Fruit fly (Drosophila melanogaster) whole organism, embryonic: Measurements from ENCODE around the gene Reg-2.

Experiments
- Asciz ChIP-seq: fragments of 200-800 bp; sonication (Bioruptor generic); optimal IDR thresholded peaks from 2 replicates; lab custom pipeline; 2017; ENCODE audit warnings: missing biosample characterization, mild to moderate bottlenecking, missing genetic modification characterization, missing genetic modification reagents
- Bteb2 ChIP-seq: fragments of 200-800 bp; sonication (Bioruptor generic); optimal IDR thresholded peaks from 2 replicates; lab custom pipeline; 2016; ENCODE audit warnings: missing biosample characterization, missing genetic modification characterization
- CG10274 ChIP-seq: fragments of 200-800 bp; sonication (Bioruptor generic); optimal IDR thresholded peaks from 3 replicates; lab custom pipeline; 2017; ENCODE audit warnings: missing biosample characterization, mild to moderate bottlenecking, missing genetic modification characterization
- CG10431 ChIP-seq: fragments of 200-800 bp; sonication (Bioruptor generic); optimal IDR thresholded peaks from 3 replicates; lab custom pipeline; 2018; ENCODE audit warnings: missing biosample characterization, mild to moderate bottlenecking, missing genetic modification characterization
- CG11398 ChIP-seq: fragments of 200-800 bp; sonication (Bioruptor generic); optimal IDR thresholded peaks from 2 replicates; lab custom pipeline; 2016; ENCODE audit warnings: missing biosample characterization, missing genetic modification characterization
- CG12659 ChIP-seq: fragments of 200-800 bp; sonication (Bioruptor generic); optimal IDR thresholded peaks from 3 replicates; lab custom pipeline; 2017; ENCODE audit warnings: mild to moderate bottlenecking, missing biosample characterization, missing genetic modification reagents, missing genetic modification characterization
- CG1603 ChIP-seq: fragments of 200-800 bp; sonication (Bioruptor generic); optimal IDR thresholded peaks from 2 replicates; lab custom pipeline; 2019; ENCODE audit warnings: missing biosample characterization, mild to moderate bottlenecking, missing genetic modification characterization, moderate library complexity
- CG17361 ChIP-seq: fragments of 200-800 bp; sonication (Bioruptor generic); IDR thresholded peaks from 3 replicates; pipeline ENCODE4 v1.3.6; 2022; ENCODE audit warnings: missing biosample characterization, missing genetic modification characterization
- CG18599 ChIP-seq: fragments of 200-800 bp; sonication (Bioruptor generic); optimal IDR thresholded peaks from 3 replicates; lab custom pipeline; 2017; ENCODE audit warnings: missing biosample characterization, missing genetic modification characterization, mild to moderate bottlenecking, moderate library complexity, missing genetic modification reagents
- CG2202 ChIP-seq: fragments of 200-800 bp; sonication (Bioruptor generic); optimal IDR thresholded peaks from 2 replicates; lab custom pipeline; 2018; ENCODE audit warnings: missing biosample characterization, mild to moderate bottlenecking, missing genetic modification characterization
- CG30020 ChIP-seq: fragments of 200-800 bp; optimal IDR thresholded peaks from 2 replicates; lab custom pipeline; 2019; ENCODE audit warnings: missing biosample characterization, mild to moderate bottlenecking, missing genetic modification characterization, moderate library complexity
- CG30403 ChIP-seq: fragments of 200-800 bp; sonication (Bioruptor generic); optimal IDR thresholded peaks from 3 replicates; lab custom pipeline; 2016; ENCODE audit warnings: missing biosample characterization, missing genetic modification characterization
- CG3995 ChIP-seq: fragments of 200-800 bp; sonication (Bioruptor generic); optimal IDR thresholded peaks from 3 replicates; lab custom pipeline; 2016; ENCODE audit warnings: missing biosample characterization, missing genetic modification characterization
- CG4360 ChIP-seq: fragments of 200-800 bp; sonication (Bioruptor generic); IDR thresholded peaks from 2 replicates; pipeline ENCODE4 v1.3.6; 2022; ENCODE audit warnings: missing biosample characterization, missing genetic modification characterization
- CG5180 ChIP-seq: fragments of 200-800 bp; sonication (Bioruptor generic); optimal IDR thresholded peaks from 3 replicates; lab custom pipeline; 2017; ENCODE audit warnings: missing biosample characterization, missing genetic modification characterization, mild to moderate bottlenecking, moderate library complexity, missing genetic modification reagents
- CG6254 ChIP-seq: fragments of 200-800 bp; sonication (Bioruptor generic); optimal IDR thresholded peaks from 3 replicates; lab custom pipeline; 2017; ENCODE audit warnings: mild to moderate bottlenecking, missing biosample characterization, missing genetic modification reagents, missing genetic modification characterization
- CG6791 ChIP-seq: fragments of 200-800 bp; sonication (Bioruptor generic); IDR thresholded peaks from 3 replicates; pipeline ENCODE4 v1.3.6; 2022; ENCODE audit warnings: missing biosample characterization, missing genetic modification characterization; ENCODE audit not compliant: partially characterized antibody
- CG8478 ChIP-seq: fragments of >200 bp; optimal IDR thresholded peaks from 2 replicates; lab custom pipeline; 2018
- CG9727 ChIP-seq: fragments of 200-800 bp; sonication (Bioruptor generic); optimal IDR thresholded peaks from 3 replicates; lab custom pipeline; 2017; ENCODE audit warnings: missing biosample characterization, mild to moderate bottlenecking, missing genetic modification characterization
- D19B ChIP-seq: fragments of 200-800 bp; sonication (Bioruptor generic); optimal IDR thresholded peaks from 2 replicates; lab custom pipeline; 2017; ENCODE audit warnings: missing biosample characterization, mild to moderate bottlenecking, missing genetic modification characterization
- Dbx ChIP-seq: fragments of 200-800 bp; sonication (Bioruptor generic); IDR thresholded peaks from 3 replicates; pipeline ENCODE4 v1.3.6; 2022; ENCODE audit warnings: missing biosample characterization, missing genetic modification characterization
- Dip3 ChIP-seq: fragments of 200-800 bp; sonication (Bioruptor generic); optimal IDR thresholded peaks from 3 replicates; lab custom pipeline; 2016; ENCODE audit warnings: missing biosample characterization, missing genetic modification characterization
- Doc2 ChIP-seq: fragments of 200-800 bp; sonication (Bioruptor generic); IDR thresholded peaks from 2 replicates; pipeline ENCODE4 v1.3.6; 2022; ENCODE audit warnings: missing biosample characterization, missing genetic modification characterization
- Dp ChIP-seq: fragments of 200-800 bp; sonication (Bioruptor generic); optimal IDR thresholded peaks from 2 replicates; lab custom pipeline; 2018; ENCODE audit warnings: missing biosample characterization, mild to moderate bottlenecking, missing genetic modification characterization, moderate library complexity
- E2f1 ChIP-seq: fragments of 200-800 bp; sonication (Bioruptor generic); IDR thresholded peaks from 2 replicates; pipeline ENCODE4 v1.3.6; 2022; ENCODE audit warnings: missing biosample characterization, missing genetic modification characterization
- E2f2 ChIP-seq: fragments of 200-800 bp; sonication (Bioruptor generic); IDR thresholded peaks from 2 replicates; pipeline ENCODE4 v1.3.6; 2022; ENCODE audit warnings: missing biosample characterization, missing genetic modification characterization
- Fer3 ChIP-seq: fragments of 200-800 bp; sonication (Bioruptor generic); optimal IDR thresholded peaks from 2 replicates; lab custom pipeline; 2018; ENCODE audit warnings: missing biosample characterization, mild to moderate bottlenecking, missing genetic modification characterization, moderate library complexity
- HLH3B ChIP-seq: fragments of 200-800 bp; sonication (Bioruptor generic); IDR thresholded peaks from 2 replicates; pipeline ENCODE4 v1.3.6; 2022; ENCODE audit warnings: missing biosample characterization, missing genetic modification characterization
- HLH54F ChIP-seq: fragments of 200-800 bp; sonication (Bioruptor generic); optimal IDR thresholded peaks from 3 replicates; lab custom pipeline; 2016; ENCODE audit warnings: missing biosample characterization, missing genetic modification characterization
- Hsf ChIP-seq: fragments of 200-800 bp; sonication (Bioruptor generic); optimal IDR thresholded peaks from 3 replicates; lab custom pipeline; 2016; ENCODE audit warnings: missing biosample characterization, missing genetic modification characterization
- Sox102F ChIP-seq: fragments of 200-800 bp; sonication (Bioruptor generic); optimal IDR thresholded peaks from 2 replicates; lab custom pipeline; 2018; ENCODE audit warnings: missing biosample characterization, mild to moderate bottlenecking, missing genetic modification characterization, moderate library complexity
- Trl ChIP-seq, 3 experiments: fragments of >200 bp in 2 of 3; fragments of 200-800 bp in 1 of 3; sonication (Bioruptor generic) in 1 of 3; optimal IDR thresholded peaks; 2 replicates in 1 of 3; 3 replicates in 2 of 3; lab custom pipeline; 2016 to 2017; ENCODE audit warnings: missing biosample characterization in 1 of 3, missing genetic modification characterization in 1 of 3
- aop ChIP-seq: fragments of 200-800 bp; sonication (Bioruptor generic); IDR thresholded peaks from 2 replicates; pipeline ENCODE4 v1.3.6; 2022; ENCODE audit warnings: missing biosample characterization, missing genetic modification characterization
- cg ChIP-seq: fragments of 200-800 bp; sonication (Bioruptor generic); optimal IDR thresholded peaks from 3 replicates; lab custom pipeline; 2019; ENCODE audit warnings: missing biosample characterization, mild to moderate bottlenecking, missing genetic modification characterization, moderate library complexity
- chm ChIP-seq: fragments of 200-800 bp; sonication (Bioruptor generic); IDR thresholded peaks from 2 replicates; pipeline ENCODE4 v1.3.6; 2022; ENCODE audit warnings: missing biosample characterization, missing genetic modification characterization
- chn ChIP-seq: fragments of 200-800 bp; sonication (Bioruptor generic); optimal IDR thresholded peaks from 2 replicates; lab custom pipeline; 2016; ENCODE audit warnings: missing biosample characterization, missing genetic modification characterization
- crc ChIP-seq: fragments of 200-800 bp; sonication (Bioruptor generic); optimal IDR thresholded peaks from 2 replicates; lab custom pipeline; 2016; ENCODE audit warnings: missing biosample characterization, missing genetic modification characterization
- dmrt11E ChIP-seq: fragments of 200-800 bp; sonication (Bioruptor generic); optimal IDR thresholded peaks from 3 replicates; lab custom pipeline; 2018; ENCODE audit warnings: missing biosample characterization, mild to moderate bottlenecking, missing genetic modification characterization, moderate library complexity
- hb ChIP-seq: fragments of 200-800 bp; sonication (Bioruptor generic); IDR thresholded peaks from 3 replicates; pipeline ENCODE4 v1.3.6; 2022; ENCODE audit warnings: missing biosample characterization, missing genetic modification characterization; ENCODE audit not compliant: partially characterized antibody
- klu ChIP-seq: fragments of 200-800 bp; sonication (Bioruptor generic); IDR thresholded peaks from 2 replicates; pipeline ENCODE4 v1.3.6; 2022; ENCODE audit warnings: missing biosample characterization, missing genetic modification characterization
- lab ChIP-seq: fragments of 200-800 bp; sonication (Bioruptor generic); optimal IDR thresholded peaks from 3 replicates; lab custom pipeline; 2017; ENCODE audit warnings: missing biosample characterization, missing genetic modification characterization, mild to moderate bottlenecking, moderate library complexity, missing genetic modification reagents
- prd ChIP-seq, 3 experiments: fragments of >200 bp in 2 of 3; fragments of 200-800 bp in 1 of 3; sonication (Bioruptor generic) in 1 of 3; optimal IDR thresholded peaks in 2 of 3; IDR thresholded peaks in 1 of 3; 2 replicates in 2 of 3; 3 replicates in 1 of 3; pipeline versions ENCODE4 v1.3.6 to Lab custom; 2017 to 2022; ENCODE audit warnings: missing biosample characterization in 1 of 3, missing genetic modification characterization in 1 of 3
- rib ChIP-seq: fragments of 200-800 bp; sonication (Bioruptor generic); IDR thresholded peaks from 2 replicates; pipeline ENCODE4 v1.3.6; 2022; ENCODE audit warnings: missing biosample characterization, missing genetic modification characterization
- row ChIP-seq: fragments of 200-800 bp; sonication (Bioruptor generic); IDR thresholded peaks from 3 replicates; pipeline ENCODE4 v1.3.6; 2022; ENCODE audit warnings: missing biosample characterization, missing genetic modification characterization
- sna ChIP-seq: fragments of 200-800 bp; sonication (Bioruptor generic); IDR thresholded peaks from 2 replicates; pipeline ENCODE4 v1.3.6; 2022; ENCODE audit warnings: missing biosample characterization, missing genetic modification characterization; ENCODE audit not compliant: partially characterized antibody
- so ChIP-seq: fragments of 200-800 bp; sonication (Bioruptor generic); IDR thresholded peaks from 3 replicates; pipeline ENCODE4 v1.3.6; 2022; ENCODE audit warnings: missing biosample characterization, missing genetic modification characterization
- sug ChIP-seq: fragments of 200-800 bp; optimal IDR thresholded peaks from 2 replicates; lab custom pipeline; 2019; ENCODE audit warnings: missing biosample characterization, mild to moderate bottlenecking, missing genetic modification characterization, moderate library complexity
- trh ChIP-seq: fragments of 200-800 bp; sonication (Bioruptor generic); optimal IDR thresholded peaks from 2 replicates; lab custom pipeline; 2016; ENCODE audit warnings: missing biosample characterization, missing genetic modification characterization
- vfl ChIP-seq: fragments of 200-800 bp; sonication (Bioruptor generic); optimal IDR thresholded peaks from 2 replicates; lab custom pipeline; 2016; ENCODE audit warnings: missing biosample characterization, missing genetic modification characterization

Reg-2 gene

dm6 chr3L:634319-635015 is 28.1 kb upstream of the Reg-2 start (continued):
- TF ChIP-seq Hsf (GFP tag; lab: Kevin White, UChicago), result peak; percentile 92
- peak; percentile 91 for TF ChIP-seq chn (GFP tag; lab: Kevin White, UChicago)
- peak; percentile 87 for TF ChIP-seq E2f1 (GFP tag; lab: Robert Waterston, UW)
- no peak for TF ChIP-seq hb (GFP tag; lab: Robert Waterston, UW)
- TF ChIP-seq E2f2 (GFP tag; lab: Robert Waterston, UW), result peak; percentile 72
- TF ChIP-seq cg (GFP tag; lab: Kevin White, UChicago), result peak; percentile 65
- peak; percentile 71 for TF ChIP-seq klu
- peak; percentile 89 for TF ChIP-seq so (GFP tag; lab: Robert Waterston, UW)
- peak; percentile 92 for TF ChIP-seq chm
- peak; percentile 90 for TF ChIP-seq CG10431 (GFP tag; lab: Kevin White, UChicago)
- no peak for TF ChIP-seq sna
- TF ChIP-seq vfl (GFP tag; lab: Kevin White, UChicago), result peak; percentile 28
- TF ChIP-seq row (GFP tag; lab: Robert Waterston, UW), result peak; percentile 92
- peak; percentile 86 for TF ChIP-seq CG6254 (GFP tag; lab: Kevin White, UChicago)
- TF ChIP-seq rib (GFP tag; lab: Robert Waterston, UW), result no peak
- no peak for TF ChIP-seq Trl (optimal IDR thresholded peaks at IDR 0.05; lab: Kevin White, UChicago)
- peak; percentile 94 for TF ChIP-seq Trl (GFP tag; optimal IDR thresholded peaks at IDR 0.05; lab: Kevin White, UChicago)
- peak; percentile 91 for TF ChIP-seq HLH3B
- peak; percentile 88 for TF ChIP-seq lab (GFP tag; lab: Kevin White, UChicago)
- TF ChIP-seq crc (GFP tag; lab: Kevin White, UChicago), result peak; percentile 92
- TF ChIP-seq CG30020 (tag; lab: Kevin White, UChicago), result peak; percentile 55
- peak; percentile 94 for TF ChIP-seq CG9727 (GFP tag; lab: Kevin White, UChicago)
- TF ChIP-seq HLH54F, result peak; percentile 88
- TF ChIP-seq Dip3 (GFP tag; lab: Kevin White, UChicago), result peak; percentile 77
- TF ChIP-seq Asciz, result peak; percentile 92
- peak; percentile 93 for TF ChIP-seq CG1603
- peak; percentile 89 for TF ChIP-seq CG12659
- TF ChIP-seq CG5180 (GFP tag; lab: Kevin White, UChicago), result peak; percentile 63
- no peak for TF ChIP-seq sug (tag; lab: Kevin White, UChicago)
- TF ChIP-seq CG8478, result no peak
- peak; percentile 73 for TF ChIP-seq CG10274 (GFP tag; lab: Kevin White, UChicago)
- TF ChIP-seq trh, result peak; percentile 87
- no peak; the same call in 2 of the 3 replicates for TF ChIP-seq Dbx
- peak; percentile 71 for TF ChIP-seq CG4360 (GFP tag; lab: Robert Waterston, UW)
- TF ChIP-seq CG6791, result no peak
- peak; percentile 89 for TF ChIP-seq CG11398 (GFP tag; lab: Kevin White, UChicago)
- peak; percentile 25 for TF ChIP-seq D19B (GFP tag; lab: Kevin White, UChicago)
- peak; percentile 91 for TF ChIP-seq CG30403 (GFP tag; lab: Kevin White, UChicago)
- TF ChIP-seq Sox102F (GFP tag; lab: Kevin White, UChicago), result peak; percentile 95
- TF ChIP-seq Dp (GFP tag; lab: Kevin White, UChicago), result no peak
- TF ChIP-seq Bteb2 (GFP tag; lab: Kevin White, UChicago), result peak; percentile 84
- TF ChIP-seq Doc2 (GFP tag; lab: Robert Waterston, UW), result peak; percentile 28; the same call in 1 of the 2 replicates
- peak; percentile 97 for TF ChIP-seq dmrt11E
- TF ChIP-seq CG2202 (tag; lab: Kevin White, UChicago), result peak; percentile 91
- peak; percentile 82 for TF ChIP-seq CG18599 (GFP tag; lab: Kevin White, UChicago)
- peak; percentile 92 for TF ChIP-seq CG17361 (GFP tag; lab: Robert Waterston, UW)
- peak; percentile 14 for TF ChIP-seq CG3995
- TF ChIP-seq prd (optimal IDR thresholded peaks at IDR 0.05; lab: Kevin White, UChicago), result no peak
- TF ChIP-seq prd (GFP tag; IDR thresholded peaks at IDR 0.05; lab: Robert Waterston, UW), result peak; percentile 96
- peak; percentile 89 for TF ChIP-seq aop (GFP tag; lab: Robert Waterston, UW)
- peak; percentile 79 for TF ChIP-seq Fer3 (tag; lab: Kevin White, UChicago)
